Worm (Caenorhabditis elegans) whole organism, young adult: ENCODE data around the gene sdn-1.

Experiments used
- B0019.2 ChIP-seq: fragments of 200-800 bp; sonication (Bioruptor generic); conservative IDR thresholded peaks from 2 replicates; pipeline ENCODE4 v1.3.6; 2022; ENCODE audit warnings: missing genetic modification reagents, missing genetic modification characterization, missing compliant biosample characterization
- C06A6.2 ChIP-seq: fragments of 200-800 bp; sonication (Bioruptor generic); conservative IDR thresholded peaks from 2 replicates; pipeline ENCODE4 v1.3.6; 2022; ENCODE audit warnings: missing genetic modification characterization, missing compliant biosample characterization
- F39B2.1 ChIP-seq: fragments of 200-800 bp; sonication (Bioruptor generic); IDR thresholded peaks from 2 replicates; pipeline ENCODE4 v1.3.6; 2022; ENCODE audit warnings: missing genetic modification reagents, missing genetic modification characterization, missing compliant biosample characterization
- chd-7 ChIP-seq: sonication (generic microtip); optimal IDR thresholded peaks from 2 replicates; lab custom pipeline; 2016; ENCODE audit warnings: mild to moderate bottlenecking, missing genetic modification characterization, moderate library complexity, missing compliant biosample characterization
- madf-3 ChIP-seq: fragments of 200-800 bp; sonication (Bioruptor generic); IDR thresholded peaks from 2 replicates; pipeline ENCODE4 v1.3.6; 2022; ENCODE audit warnings: missing genetic modification reagents, missing genetic modification characterization, missing compliant biosample characterization
- mes-4 ChIP-seq: sonication (generic microtip); optimal IDR thresholded peaks from 2 replicates; lab custom pipeline; 2016; ENCODE audit warnings: missing genotype, missing genetic modification characterization, missing compliant biosample characterization
- pha-4 ChIP-seq: fragments of 150-350 bp; sonication (generic microtip); optimal IDR thresholded peaks from 2 replicates; lab custom pipeline; 2014; ENCODE audit warnings: missing biosample characterization, missing genetic modification reagents, missing genetic modification characterization
- rec-8 ChIP-seq, 2 experiments: sonication (generic microtip); optimal IDR thresholded peaks; 2 replicates each; lab custom pipeline; 2016; ENCODE audit warnings: mild to moderate bottlenecking in 2 of 2, missing genetic modification characterization in 2 of 2, missing genetic modification reagents in 2 of 2, missing genotype in 2 of 2, missing biosample characterization in 1 of 2, missing compliant biosample characterization in 1 of 2, moderate library complexity in 1 of 2
- sea-2 ChIP-seq: fragments of 200-800 bp; sonication (Bioruptor generic); IDR thresholded peaks from 2 replicates; pipeline ENCODE4 v1.3.6; 2022; ENCODE audit warnings: missing genetic modification characterization, missing compliant biosample characterization
- tbx-9 ChIP-seq: sonication (generic microtip); optimal IDR thresholded peaks from 2 replicates; lab custom pipeline; 2016; ENCODE audit warnings: borderline replicate concordance, missing genetic modification characterization, inconsistent platforms, missing compliant biosample characterization
- ztf-3 ChIP-seq: fragments of 200-800 bp; sonication (Bioruptor generic); optimal IDR thresholded peaks from 2 replicates; lab custom pipeline; 2018; ENCODE audit warnings: mild to moderate bottlenecking, missing genetic modification characterization, missing compliant biosample characterization

DNA sequence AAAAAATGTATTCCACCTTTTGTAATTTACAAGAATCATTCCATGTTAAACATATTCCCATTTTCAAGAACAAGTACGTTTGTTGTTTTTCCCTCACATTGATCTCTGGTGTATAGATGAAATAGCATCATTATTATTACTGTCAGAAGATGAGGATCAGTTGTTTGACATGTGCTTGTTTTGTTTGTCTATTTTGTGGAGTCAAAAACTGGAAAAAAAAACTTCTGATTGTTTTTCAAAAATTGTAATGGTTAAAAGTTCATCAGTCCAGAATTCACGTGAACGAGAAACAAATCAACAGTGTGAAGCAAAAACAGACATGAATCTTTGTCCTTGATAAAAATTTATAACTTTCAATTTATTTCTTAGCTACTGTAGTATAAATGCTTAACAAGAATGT, 37.8 kb upstream of the sdn-1 start:
- TF ChIP-seq sea-2 (no peak), tbx-9 (tag; lab: Kevin White, UChicago) (no peak), pha-4 (tag; lab: Kevin White, UChicago) (no peak), rec-8 (tag; optimal IDR thresholded peaks at IDR 0.05; lab: Kevin White, UChicago) (no peak), C06A6.2 (GFP tag; lab: Robert Waterston, UW) (no peak), F39B2.1 (no peak), B0019.2 (GFP tag; lab: Robert Waterston, UW) (no peak), ztf-3 (no peak), mes-4 (no peak), madf-3 (no peak), chd-7 (tag; lab: Kevin White, UChicago) (no peak)
